Worm (Caenorhabditis elegans): ENCODE data around the gene efn-3.

efn-3 gene

DNA sequence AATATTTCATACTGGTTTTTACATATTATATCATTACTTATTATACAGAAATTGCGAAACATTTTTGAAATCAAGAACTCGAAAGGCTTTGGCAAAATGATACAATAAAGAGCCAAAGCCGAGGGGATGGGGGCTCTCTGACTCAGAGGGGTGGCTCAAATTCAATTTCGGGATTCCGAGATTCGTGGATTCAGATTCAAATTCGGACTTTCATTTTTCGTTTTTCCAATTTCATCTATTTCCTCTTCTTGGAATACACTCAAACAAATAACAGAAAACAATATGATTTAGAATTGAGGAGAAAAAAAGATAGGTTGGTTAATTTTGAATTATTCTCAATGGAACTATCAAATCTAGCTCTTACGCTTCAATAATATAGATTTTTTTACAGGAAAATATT, 21.8 kb upstream of the efn-3 start:
- TF ChIP-seq unc-62 (GFP tag; optimal IDR thresholded peaks at IDR 0.05), result no peak

DNA sequence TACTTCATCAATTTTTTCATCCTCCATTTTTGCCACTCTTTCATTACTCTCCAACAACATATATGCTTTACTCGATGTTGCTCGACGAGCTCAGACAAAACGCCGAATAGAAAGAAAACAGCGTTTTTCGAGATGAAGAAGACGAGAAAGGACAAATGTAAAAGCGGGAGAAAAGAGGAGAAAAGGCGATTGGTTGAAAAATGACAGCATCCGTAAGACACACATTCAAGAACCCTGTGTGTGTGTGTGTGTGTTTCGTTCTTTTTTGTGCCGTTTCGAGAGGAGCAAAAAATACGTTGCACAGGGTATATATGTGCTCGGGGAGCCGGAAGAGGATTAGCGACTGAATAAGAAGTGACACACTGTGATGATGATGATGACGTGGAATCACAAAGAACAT, 16.5 kb upstream of the efn-3 start:
- no peak for TF ChIP-seq unc-62 (GFP tag; optimal IDR thresholded peaks at IDR 0.05)

DNA sequence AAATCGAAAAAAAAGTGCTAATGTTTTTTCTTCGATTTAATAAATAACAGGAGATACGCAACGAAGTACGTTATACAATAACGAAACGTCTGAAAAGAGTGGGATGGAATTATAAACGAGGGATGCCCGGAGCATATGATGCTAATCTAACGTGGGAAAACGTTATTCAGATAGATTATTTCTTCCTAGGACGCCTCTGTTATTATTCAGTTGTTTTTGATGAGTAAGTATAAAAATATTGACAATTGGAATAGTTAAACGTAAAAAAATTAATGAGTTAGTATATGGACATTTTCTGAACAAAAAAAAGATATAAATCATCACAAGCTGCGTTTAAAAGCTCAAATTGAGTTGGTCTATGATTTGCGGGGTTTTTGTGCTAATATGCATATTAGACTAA, 7.6 kb upstream of the efn-3 start, which contains the start of gene srd-51:
Gene srd-51 (minus strand): TSS at position 101 of the 400 bp plus-strand sequence.
- no peak for TF ChIP-seq unc-62 (GFP tag; optimal IDR thresholded peaks at IDR 0.05)

DNA sequence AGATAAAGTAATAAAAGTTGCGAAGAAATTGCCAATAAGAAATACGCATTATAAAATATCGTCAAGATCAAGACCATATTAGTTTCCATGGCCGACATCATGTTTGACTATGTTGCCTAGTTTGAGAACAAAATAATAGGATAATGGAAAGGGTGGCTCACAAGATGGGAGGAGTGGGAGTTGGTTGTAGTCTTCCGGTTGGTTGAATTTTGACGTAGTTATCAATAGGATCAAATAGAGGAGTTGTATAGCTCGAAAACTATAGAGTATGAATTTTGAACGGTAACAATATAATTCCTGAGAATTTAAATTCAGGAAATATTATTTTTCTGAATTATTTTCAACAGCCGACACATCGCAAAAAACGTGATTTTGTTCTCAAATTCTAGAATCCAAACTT, 4.4 kb upstream of the efn-3 start, which contains the start of gene srd-50:
Gene srd-50 (minus strand): TSS at position 101 of the 400 bp plus-strand sequence.
- no peak for TF ChIP-seq unc-62 (GFP tag; optimal IDR thresholded peaks at IDR 0.05)

DNA sequence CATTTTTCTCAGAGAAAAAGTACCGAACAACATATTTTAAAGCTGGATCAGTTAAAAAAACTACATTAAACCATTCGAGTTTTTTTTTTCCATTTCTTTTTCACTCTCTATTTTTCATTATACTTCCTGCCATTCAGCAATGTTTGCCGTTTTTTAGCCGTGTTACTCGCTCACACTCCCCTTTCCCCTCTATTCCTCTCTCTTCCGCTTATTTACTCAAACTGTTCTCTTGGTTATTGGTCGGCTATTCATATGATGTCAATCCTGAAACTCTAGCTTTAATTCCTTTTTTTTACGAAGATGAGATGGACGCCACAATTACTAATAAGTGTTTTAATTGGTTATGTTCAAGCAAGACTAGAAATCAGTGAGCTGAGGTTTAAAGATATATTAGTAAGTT, 5.4 kb downstream of the efn-3 start, which contains the start of gene tre-4:
Gene tre-4 (plus strand): TSS at position 301 of the 400 bp plus-strand sequence.
- no peak for TF ChIP-seq unc-62 (GFP tag; optimal IDR thresholded peaks at IDR 0.05)

DNA sequence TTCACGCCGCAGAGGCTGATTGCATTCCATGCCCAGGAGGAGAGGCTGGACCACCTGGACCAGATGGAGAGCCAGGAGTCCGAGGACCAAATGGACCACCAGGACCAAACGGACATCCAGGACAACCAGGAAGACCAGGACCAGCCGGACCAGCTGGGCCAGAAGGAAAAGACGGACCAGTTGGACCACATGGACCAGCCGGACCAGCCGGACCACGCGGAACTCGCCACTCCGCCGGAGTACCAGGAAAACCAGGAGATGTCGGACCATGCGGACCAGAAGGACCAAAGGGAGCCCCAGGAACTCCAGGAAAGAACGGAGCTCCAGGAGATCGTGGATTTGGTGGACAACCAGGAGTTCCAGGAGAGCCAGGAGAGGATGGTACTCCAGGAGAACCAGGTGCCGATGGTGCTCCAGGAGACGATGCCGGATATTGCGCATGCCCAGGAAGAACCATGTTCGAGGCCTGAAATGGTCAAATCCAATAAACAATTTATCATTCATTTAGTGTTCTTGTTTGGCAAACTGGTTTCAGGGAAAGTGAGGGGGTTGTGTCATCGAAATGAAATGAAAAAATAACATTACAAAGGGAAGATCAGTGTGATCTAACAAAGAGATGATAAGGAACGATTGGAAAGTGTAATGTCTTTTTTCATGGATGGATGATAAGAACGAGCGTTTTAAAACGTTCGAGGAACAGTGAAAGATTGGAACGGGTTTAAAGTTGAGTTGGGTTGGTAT, 7.2 kb downstream of the efn-3 start:
- no peak for TF ChIP-seq unc-62 (GFP tag; optimal IDR thresholded peaks at IDR 0.05)

DNA sequence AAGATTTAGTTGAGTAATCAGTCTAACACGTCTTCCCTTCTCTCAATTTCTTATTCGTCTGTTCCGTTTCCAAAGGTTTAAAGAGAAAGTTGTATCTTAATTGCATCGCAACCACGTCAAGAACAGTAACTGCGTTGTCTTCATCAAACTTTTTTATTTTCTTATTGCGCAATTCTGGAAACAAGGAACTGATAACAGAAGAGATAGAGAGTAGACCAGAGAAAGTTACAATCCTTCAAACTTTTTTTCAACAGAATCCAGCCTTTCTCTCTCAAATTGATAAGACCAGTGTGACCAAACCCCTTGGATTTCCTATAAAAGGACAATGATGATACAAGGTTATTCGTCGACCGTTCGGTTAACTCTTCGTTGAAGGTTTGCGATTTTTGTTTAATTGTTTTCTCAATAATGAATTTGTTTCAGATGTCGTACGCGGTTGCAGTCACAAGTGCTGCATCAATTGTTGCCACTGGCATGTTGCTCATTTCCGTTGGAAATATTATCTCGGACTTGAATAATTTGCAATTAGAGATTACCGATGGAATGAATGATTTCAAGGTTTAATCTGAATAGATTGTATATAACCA, 8.1 kb downstream of the efn-3 start, which contains the start of gene col-184:
Gene col-184 (plus strand): TSS at position 409 of the 587 bp plus-strand sequence.
- TF ChIP-seq unc-62 (GFP tag; optimal IDR thresholded peaks at IDR 0.05), result no peak

DNA sequence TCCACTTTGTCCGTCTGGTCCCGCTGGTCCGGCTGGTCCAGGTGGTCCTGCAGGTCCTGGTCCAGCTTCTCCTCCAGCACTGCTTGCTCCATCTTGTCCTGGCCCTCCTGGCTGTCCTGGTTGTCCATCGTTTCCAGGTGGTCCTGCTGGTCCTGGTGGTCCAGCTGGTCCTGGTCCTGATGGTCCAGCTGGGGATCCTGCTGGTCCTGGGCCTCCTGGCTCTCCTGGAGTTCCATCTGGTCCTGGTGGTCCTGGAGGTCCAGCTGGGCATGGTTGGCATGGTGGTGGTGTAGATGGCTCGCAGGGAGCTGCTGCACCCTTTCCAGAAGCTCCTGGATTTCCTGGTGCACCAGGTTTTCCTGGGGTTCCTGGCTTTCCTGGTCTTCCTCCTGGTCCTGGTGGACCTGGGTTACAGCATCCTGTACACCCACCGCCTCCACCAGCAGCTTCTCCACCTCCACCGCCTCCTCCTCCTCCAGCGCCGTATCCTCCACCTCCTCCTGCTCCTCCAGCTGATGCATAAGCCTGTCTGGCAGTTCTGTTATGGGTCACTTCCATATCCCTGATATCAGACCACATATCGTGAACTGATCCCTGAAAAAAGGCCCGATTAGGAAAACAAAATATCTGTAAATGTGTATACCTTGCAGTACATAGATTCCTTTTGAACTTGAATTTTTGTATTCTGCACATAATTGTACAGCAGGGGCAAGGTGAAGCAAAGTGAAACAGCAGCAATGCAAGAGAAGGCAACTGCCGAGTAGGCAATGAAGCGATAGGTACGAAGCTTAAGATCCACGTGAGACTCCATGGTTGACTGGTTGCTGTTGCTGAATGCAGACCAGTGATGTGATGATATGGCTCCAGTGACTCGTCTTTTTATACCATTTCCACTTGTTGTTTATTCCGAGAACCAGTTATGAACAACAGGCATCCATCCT, 10.1 kb downstream of the efn-3 start, which contains the start of gene col-183:
Gene col-183 (minus strand): TSS at position 839 of the 941 bp plus-strand sequence.
- no peak for TF ChIP-seq unc-62 (GFP tag; optimal IDR thresholded peaks at IDR 0.05)

DNA sequence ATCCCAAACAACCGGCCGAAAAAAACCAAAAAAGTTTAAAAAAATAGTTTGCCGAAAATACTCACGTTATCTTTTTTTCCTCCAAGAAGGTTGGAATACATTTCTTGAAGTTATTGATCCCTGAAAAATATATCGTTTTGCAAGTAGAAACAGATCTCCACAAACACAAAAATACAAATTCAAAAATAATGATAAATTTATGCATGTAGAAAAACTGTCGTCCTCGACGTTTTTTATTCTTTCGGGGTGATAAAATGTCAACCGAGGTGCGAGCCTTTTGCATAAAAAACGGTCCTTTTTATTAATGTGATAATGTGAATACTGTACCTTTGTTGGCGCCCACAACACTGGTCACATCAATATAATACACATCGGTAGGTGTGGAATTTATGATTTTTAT, 13.5 kb downstream of the efn-3 start, which contains the start of gene F02D10.2:
Gene F02D10.2 (minus strand): TSS at position 101 of the 400 bp plus-strand sequence.
- TF ChIP-seq unc-62 (GFP tag; optimal IDR thresholded peaks at IDR 0.05), result no peak

DNA sequence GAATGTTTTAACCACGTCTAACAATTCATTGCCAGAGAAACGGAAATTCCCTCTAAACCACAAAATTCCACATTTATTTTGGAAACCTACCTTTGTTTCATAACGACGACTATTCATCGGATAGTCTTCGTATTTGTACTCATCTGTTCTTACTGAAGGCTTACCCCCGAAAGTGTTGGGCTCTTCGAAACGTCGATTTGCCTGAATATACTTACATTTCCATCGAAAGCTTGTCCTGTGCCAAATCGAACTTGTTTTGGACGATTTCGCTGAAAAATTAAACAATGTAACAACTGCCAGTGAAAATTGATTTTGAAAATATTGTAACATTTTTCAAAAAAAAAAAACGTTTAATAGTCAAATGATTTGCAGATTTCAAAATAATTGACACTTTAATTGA, 14.7 kb downstream of the efn-3 start, which contains the start of gene F02D10.3:
Gene F02D10.3 (minus strand): TSS at position 101 of the 400 bp plus-strand sequence.
- TF ChIP-seq unc-62 (GFP tag; optimal IDR thresholded peaks at IDR 0.05), result no peak

DNA sequence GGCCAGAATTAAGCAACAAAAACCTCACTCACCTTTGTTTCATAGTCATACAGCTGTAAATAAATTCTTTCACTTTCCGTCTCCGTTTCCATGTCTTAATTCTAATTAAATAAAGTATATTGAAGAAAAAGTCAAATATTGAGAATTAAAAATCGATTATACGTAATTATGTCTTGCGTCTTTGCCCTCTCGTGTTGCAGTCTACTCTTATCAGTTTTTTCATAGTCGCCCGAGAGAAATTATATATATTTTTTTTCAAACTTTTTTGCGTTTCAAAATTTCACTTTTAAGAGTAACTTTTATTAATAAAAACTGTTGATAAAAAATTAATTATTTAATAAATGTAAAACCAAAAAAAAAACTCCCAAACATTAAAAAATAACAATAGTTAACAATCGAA, 20.8 kb downstream of the efn-3 start, which contains the start of gene flr-1:
Gene flr-1 (minus strand): TSS at position 101 of the 400 bp plus-strand sequence.
- TF ChIP-seq unc-62 (GFP tag; optimal IDR thresholded peaks at IDR 0.05), result no peak

DNA sequence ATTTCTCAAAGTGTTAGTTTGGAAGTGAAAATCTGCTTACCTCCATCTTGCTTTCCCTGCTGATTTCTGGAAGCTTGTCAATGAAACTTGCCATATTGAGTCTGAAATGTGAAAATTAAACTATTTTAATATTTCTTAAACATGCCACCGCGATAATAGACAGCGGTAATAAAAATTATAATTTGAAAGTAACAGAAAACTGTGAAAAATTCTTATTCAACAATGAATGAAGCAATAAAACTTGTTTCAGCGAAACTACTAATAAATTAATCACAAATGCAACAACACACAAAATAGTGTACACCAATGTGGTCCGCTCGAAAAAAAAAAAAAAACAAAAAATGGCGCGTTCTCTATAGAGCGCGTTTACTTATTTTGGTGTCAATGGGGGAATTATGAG, 25.7 kb downstream of the efn-3 start, which contains the start of gene F02D10.6:
Gene F02D10.6 (minus strand): TSS at position 101 of the 400 bp plus-strand sequence.
- no peak for TF ChIP-seq unc-62 (GFP tag; optimal IDR thresholded peaks at IDR 0.05)

DNA sequence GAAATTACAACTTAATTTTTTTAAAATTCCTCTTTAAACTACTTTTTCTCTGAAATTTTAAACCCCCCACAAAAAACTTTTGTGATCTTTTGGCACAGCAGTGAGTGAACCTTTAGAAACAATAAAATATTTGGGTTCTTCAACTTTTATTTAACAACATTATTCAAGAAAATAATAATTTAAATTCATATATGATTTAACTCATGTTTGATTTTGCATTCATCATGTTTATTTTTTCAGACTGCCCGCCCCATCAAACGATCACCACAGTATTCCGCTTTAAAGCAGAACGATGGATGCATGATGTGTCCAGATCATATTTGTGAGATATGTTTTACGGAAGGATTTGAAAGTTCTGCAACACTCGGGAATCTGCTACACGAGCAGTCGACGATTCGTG, 30.8 kb downstream of the efn-3 start, which contains the start of gene set-8:
Gene set-8 (plus strand): TSS at position 301 of the 400 bp plus-strand sequence.
- TF ChIP-seq unc-62 (GFP tag; optimal IDR thresholded peaks at IDR 0.05), result no peak

DNA sequence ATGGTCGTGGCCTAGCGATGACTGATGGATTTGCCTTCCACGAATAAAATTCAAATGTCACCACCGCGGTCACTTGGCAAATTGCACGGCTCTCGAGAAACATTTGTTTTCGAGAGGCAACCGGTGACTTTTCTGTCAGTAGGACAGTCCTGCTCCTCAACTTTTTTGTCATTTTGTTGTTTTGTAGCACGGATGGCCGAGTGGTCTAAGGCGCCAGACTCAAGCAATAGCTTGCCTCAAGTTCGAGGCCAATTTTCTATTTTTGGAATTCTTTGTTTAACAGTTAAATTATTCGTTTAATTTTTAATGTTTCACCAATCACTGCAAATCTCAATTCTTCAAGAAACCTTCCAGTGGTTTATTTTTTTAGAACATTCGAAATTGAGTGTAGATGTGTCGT, 33.0 kb downstream of the efn-3 start:
- TF ChIP-seq unc-62 (GFP tag; optimal IDR thresholded peaks at IDR 0.05), result no peak

DNA sequence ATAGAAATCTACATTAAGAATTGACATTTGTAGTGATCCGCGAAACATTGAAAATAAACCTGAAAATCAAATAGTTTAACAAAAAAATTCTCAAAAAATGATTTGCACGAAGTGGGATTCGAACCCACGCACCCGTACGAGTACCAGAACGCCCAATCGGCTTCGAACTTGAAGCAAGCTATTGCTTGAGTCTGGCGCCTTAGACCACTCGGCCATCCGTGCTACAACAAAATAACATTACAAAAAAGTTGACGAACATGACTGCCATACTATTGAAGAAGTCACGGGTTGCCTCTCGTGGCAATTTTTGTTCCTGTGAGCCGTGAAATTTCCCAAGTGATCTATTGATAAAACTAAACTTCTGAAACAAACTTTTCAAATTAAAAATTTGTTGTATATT, 34.0 kb downstream of the efn-3 start:
- TF ChIP-seq unc-62 (GFP tag; optimal IDR thresholded peaks at IDR 0.05), result no peak
